Worm (Caenorhabditis elegans) whole organism, L4 larva: ENCODE measurements around the gene scly-1.

ENCODE experiments used
- R02D3.7 ChIP-seq: fragments of 150-350 bp; sonication (generic microtip); optimal IDR thresholded peaks from 3 replicates; lab custom pipeline; 2014; ENCODE audit warnings: missing biosample characterization, missing genetic modification characterization
- fos-1 ChIP-seq: fragments of 150-350 bp; optimal IDR thresholded peaks from 2 replicates; lab custom pipeline; 2014; ENCODE audit warnings: missing biosample characterization, missing genetic modification characterization
- lin-38 ChIP-seq: fragments of 200-800 bp; sonication (Bioruptor generic); IDR thresholded peaks from 2 replicates; pipeline ENCODE4 v1.3.6; 2022; ENCODE audit warnings: missing genetic modification reagents, missing genetic modification characterization, missing compliant biosample characterization
- nhr-102 ChIP-seq: sonication (generic microtip); optimal IDR thresholded peaks from 2 replicates; lab custom pipeline; 2016; ENCODE audit warnings: mild to moderate bottlenecking, missing genetic modification characterization, moderate library complexity, missing compliant biosample characterization
- nhr-77 ChIP-seq: fragments of 150-350 bp; optimal IDR thresholded peaks from 2 replicates; lab custom pipeline; 2014; ENCODE audit warnings: missing biosample characterization, missing genetic modification characterization
- unc-39 ChIP-seq: sonication (generic microtip); optimal IDR thresholded peaks from 2 replicates; lab custom pipeline; 2017; ENCODE audit warnings: missing biosample characterization, missing genetic modification characterization
- ztf-7 ChIP-seq: fragments of 150-350 bp; optimal IDR thresholded peaks from 2 replicates; lab custom pipeline; 2014; ENCODE audit warnings: missing biosample characterization, missing genetic modification characterization

DNA sequence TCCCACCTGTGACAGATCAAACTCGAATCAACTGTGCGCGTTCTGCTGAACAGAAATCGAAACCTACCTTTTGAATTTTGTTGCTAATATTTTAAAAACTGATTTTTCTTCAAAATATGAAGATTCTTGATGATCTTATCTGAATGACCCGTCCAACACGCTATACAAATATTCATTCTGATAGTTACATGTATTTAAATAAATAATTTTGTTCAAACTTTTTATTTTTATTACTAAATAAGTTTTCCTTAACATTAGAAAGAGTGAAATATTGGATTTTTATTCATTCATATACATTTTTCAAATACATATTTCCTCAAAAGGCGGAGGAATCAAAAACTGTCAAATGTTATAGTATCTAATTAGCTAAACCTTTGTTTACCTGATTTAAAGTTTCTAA is 12.9 kb downstream of the scly-1 start, which contains the start of gene F13H8.8:
- TF ChIP-seq fos-1 (tag; lab: Kevin White, UChicago) (no peak), R02D3.7 (tag; lab: Kevin White, UChicago) (no peak), nhr-77 (tag; lab: Kevin White, UChicago) (no peak), lin-38 (no peak), unc-39 (no peak), ztf-7 (tag; lab: Kevin White, UChicago) (no peak), nhr-102 (tag; lab: Kevin White, UChicago) (no peak)
